Fruit fly (Drosophila melanogaster) whole organism, prepupa: ENCODE data around the gene CG11686.

Source experiments
- CG8319 ChIP-seq: fragments of 200-800 bp; sonication (Bioruptor generic); optimal IDR thresholded peaks from 3 replicates; lab custom pipeline; 2016; ENCODE audit warnings: missing biosample characterization, missing genetic modification characterization
- CG9139 ChIP-seq: fragments of 200-800 bp; sonication (Bioruptor generic); optimal IDR thresholded peaks from 3 replicates; lab custom pipeline; 2017; ENCODE audit warnings: missing biosample characterization, mild to moderate bottlenecking, missing genetic modification characterization
- Eip75B ChIP-seq: fragments of 200-800 bp; sonication (Bioruptor generic); optimal IDR thresholded peaks from 3 replicates; lab custom pipeline; 2016; ENCODE audit warnings: missing biosample characterization, missing genetic modification characterization
- Eip78C ChIP-seq: fragments of 200-800 bp; sonication (Bioruptor generic); peaks from one replicate; lab custom pipeline; 2016; ENCODE audit warnings: missing biosample characterization, missing genetic modification characterization
- Hr38 ChIP-seq: sonication (Bioruptor generic); optimal IDR thresholded peaks from 2 replicates; lab custom pipeline; 2016; ENCODE audit warnings: missing biosample characterization, missing genetic modification characterization
- OdsH ChIP-seq: fragments of 200-800 bp; sonication (Bioruptor generic); optimal IDR thresholded peaks from 3 replicates; lab custom pipeline; 2016; ENCODE audit warnings: missing biosample characterization, missing genetic modification characterization
- fd59A ChIP-seq: fragments of 200-800 bp; sonication (Bioruptor generic); optimal IDR thresholded peaks from 2 replicates; lab custom pipeline; 2017; ENCODE audit warnings: missing biosample characterization, mild to moderate bottlenecking, missing genetic modification characterization, missing genetic modification reagents
- net ChIP-seq: fragments of 200-800 bp; sonication (Bioruptor generic); optimal IDR thresholded peaks from 3 replicates; lab custom pipeline; 2016; ENCODE audit warnings: missing biosample characterization, missing genetic modification characterization
- pdm3 ChIP-seq: fragments of 200-800 bp; sonication (Bioruptor generic); optimal IDR thresholded peaks from 3 replicates; lab custom pipeline; 2016; ENCODE audit warnings: missing biosample characterization, missing genetic modification characterization

DNA sequence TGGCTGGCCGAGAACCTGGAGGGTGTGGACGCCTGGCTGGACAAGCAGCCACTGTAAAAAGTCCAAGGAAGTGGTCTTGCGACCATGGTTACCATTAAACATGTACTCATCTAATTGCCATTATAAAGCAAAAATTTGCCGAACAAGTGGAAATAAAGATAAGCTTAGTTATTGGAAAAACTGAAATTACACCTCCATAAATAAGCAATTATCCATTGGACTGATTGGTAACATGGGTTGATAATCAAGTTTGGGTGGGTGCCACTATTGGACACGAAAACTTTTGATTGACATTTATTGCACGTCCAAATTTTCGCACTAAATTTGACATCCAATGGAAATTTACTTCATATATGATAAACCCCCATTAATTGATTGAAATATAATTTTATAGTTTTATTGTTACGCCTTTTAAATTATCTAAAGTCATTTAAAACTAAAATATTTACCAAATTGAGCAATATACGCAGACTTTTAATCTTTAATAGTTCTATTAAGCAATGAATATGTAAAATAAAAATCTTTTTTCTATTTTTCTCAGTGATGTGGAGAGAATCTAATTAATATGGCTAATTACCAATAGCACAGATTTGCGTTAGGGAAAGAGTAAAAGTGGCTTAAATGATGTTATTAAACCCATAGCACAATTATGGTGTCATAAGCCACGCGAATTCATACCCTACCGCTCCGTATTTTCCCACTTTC, 38.1 kb downstream of the CG11686 start, which contains the start of gene CG8774:
- TF ChIP-seq CG8319 (no peak), net (no peak), fd59A (GFP tag; lab: Kevin White, UChicago) (no peak), Eip78C (GFP tag; lab: Kevin White, UChicago) (no peak), Hr38 (no peak), Eip75B (no peak), OdsH (GFP tag; lab: Kevin White, UChicago) (no peak), CG9139 (GFP tag; lab: Kevin White, UChicago) (no peak), pdm3 (GFP tag; lab: Kevin White, UChicago) (no peak)
